Fruit fly (Drosophila melanogaster) whole organism, prepupa: ENCODE measurements around the gene frc.

Source experiments
- Blimp-1 ChIP-seq: fragments of 200-800 bp; sonication (Bioruptor generic); optimal IDR thresholded peaks from 3 replicates; lab custom pipeline; 2017; ENCODE audit warnings: missing biosample characterization, missing genetic modification characterization, mild to moderate bottlenecking, moderate library complexity, missing genetic modification reagents
- CG10631 ChIP-seq: fragments of 200-800 bp; sonication (Bioruptor generic); optimal IDR thresholded peaks from 2 replicates; lab custom pipeline; 2016; ENCODE audit warnings: missing biosample characterization, missing genetic modification characterization
- CG10669 ChIP-seq: fragments of 200-800 bp; sonication (Bioruptor generic); optimal IDR thresholded peaks from 3 replicates; lab custom pipeline; 2018; ENCODE audit warnings: missing biosample characterization, mild to moderate bottlenecking, missing genetic modification characterization, moderate library complexity
- CG11294 ChIP-seq: fragments of 200-800 bp; sonication (Bioruptor generic); IDR thresholded peaks from 2 replicates; pipeline ENCODE4 v1.3.6; 2022; ENCODE audit warnings: missing biosample characterization, missing genetic modification characterization
- CG11902 ChIP-seq: fragments of 200-800 bp; sonication (Bioruptor generic); optimal IDR thresholded peaks from 3 replicates; lab custom pipeline; 2016; ENCODE audit warnings: missing biosample characterization, missing genetic modification characterization
- CG15336 ChIP-seq: fragments of 200-800 bp; sonication (Bioruptor generic); IDR thresholded peaks from 2 replicates; pipeline ENCODE4 v1.3.6; 2022; ENCODE audit warnings: missing biosample characterization, missing genetic modification characterization
- CG1621 ChIP-seq: fragments of 200-800 bp; sonication (Bioruptor generic); optimal IDR thresholded peaks from 3 replicates; lab custom pipeline; 2018; ENCODE audit warnings: missing biosample characterization, mild to moderate bottlenecking, missing genetic modification characterization
- CG16779 ChIP-seq: fragments of 200-800 bp; sonication (Bioruptor generic); optimal IDR thresholded peaks from 3 replicates; lab custom pipeline; 2017; ENCODE audit warnings: missing biosample characterization, mild to moderate bottlenecking, missing genetic modification characterization
- CG31627 ChIP-seq: fragments of 200-800 bp; sonication (Bioruptor generic); optimal IDR thresholded peaks from 3 replicates; lab custom pipeline; 2016; ENCODE audit warnings: missing biosample characterization, missing genetic modification characterization
- CG32006 ChIP-seq: fragments of 200-800 bp; sonication (Bioruptor generic); optimal IDR thresholded peaks from 3 replicates; lab custom pipeline; 2017; ENCODE audit warnings: missing biosample characterization, mild to moderate bottlenecking, missing genetic modification characterization
- CG34406 ChIP-seq: fragments of 200-800 bp; sonication (Bioruptor generic); optimal IDR thresholded peaks from 3 replicates; lab custom pipeline; 2016; ENCODE audit warnings: missing biosample characterization, missing genetic modification characterization
- CG3919 ChIP-seq: fragments of 200-800 bp; sonication (Bioruptor generic); optimal IDR thresholded peaks from 3 replicates; lab custom pipeline; 2016; ENCODE audit warnings: missing biosample characterization, missing genetic modification characterization
- CG4318 ChIP-seq: fragments of 200-800 bp; sonication (Bioruptor generic); optimal IDR thresholded peaks from 3 replicates; lab custom pipeline; 2017; ENCODE audit warnings: missing biosample characterization, mild to moderate bottlenecking, missing genetic modification characterization
- CG6163 ChIP-seq: fragments of 200-800 bp; sonication (Bioruptor generic); IDR thresholded peaks from 3 replicates; pipeline ENCODE4 v1.3.6; 2022; ENCODE audit warnings: missing biosample characterization, missing genetic modification characterization
- CG6792 ChIP-seq: fragments of 200-800 bp; sonication (Bioruptor generic); optimal IDR thresholded peaks from 3 replicates; lab custom pipeline; 2016; ENCODE audit warnings: missing biosample characterization, missing genetic modification characterization
- CG6854 ChIP-seq: fragments of 200-800 bp; sonication (Bioruptor generic); optimal IDR thresholded peaks from 2 replicates; lab custom pipeline; 2017; ENCODE audit warnings: missing biosample characterization, mild to moderate bottlenecking, missing genetic modification characterization
- CG8119 ChIP-seq: fragments of 200-800 bp; sonication (Bioruptor generic); IDR thresholded peaks from 3 replicates; pipeline ENCODE4 v1.3.6; 2022; ENCODE audit warnings: missing biosample characterization, missing genetic modification characterization
- CG8319 ChIP-seq: fragments of 200-800 bp; sonication (Bioruptor generic); optimal IDR thresholded peaks from 3 replicates; lab custom pipeline; 2016; ENCODE audit warnings: missing biosample characterization, missing genetic modification characterization
- CG8632 ChIP-seq: fragments of 200-800 bp; sonication (Bioruptor generic); optimal IDR thresholded peaks from 3 replicates; lab custom pipeline; 2016; ENCODE audit warnings: missing biosample characterization, missing genetic modification characterization
- CG9139 ChIP-seq: fragments of 200-800 bp; sonication (Bioruptor generic); optimal IDR thresholded peaks from 3 replicates; lab custom pipeline; 2017; ENCODE audit warnings: missing biosample characterization, mild to moderate bottlenecking, missing genetic modification characterization
- Eip75B ChIP-seq: fragments of 200-800 bp; sonication (Bioruptor generic); optimal IDR thresholded peaks from 3 replicates; lab custom pipeline; 2016; ENCODE audit warnings: missing biosample characterization, missing genetic modification characterization
- Eip78C ChIP-seq: fragments of 200-800 bp; sonication (Bioruptor generic); peaks from one replicate; lab custom pipeline; 2016; ENCODE audit warnings: missing biosample characterization, missing genetic modification characterization
- Ets21C ChIP-seq: fragments of 200-800 bp; sonication (Bioruptor generic); optimal IDR thresholded peaks from 3 replicates; lab custom pipeline; 2016; ENCODE audit warnings: missing biosample characterization, missing genetic modification characterization
- Ets96B ChIP-seq: fragments of 200-800 bp; optimal IDR thresholded peaks from 2 replicates; lab custom pipeline; 2019; ENCODE audit warnings: missing biosample characterization, mild to moderate bottlenecking, missing genetic modification characterization, moderate library complexity
- Gug ChIP-seq: fragments of 200-800 bp; sonication (Bioruptor generic); IDR thresholded peaks from 2 replicates; pipeline ENCODE4 v1.3.6; 2022; ENCODE audit warnings: missing biosample characterization, missing genetic modification characterization
- Hr38 ChIP-seq: sonication (Bioruptor generic); optimal IDR thresholded peaks from 2 replicates; lab custom pipeline; 2016; ENCODE audit warnings: missing biosample characterization, missing genetic modification characterization
- Hr39 ChIP-seq: fragments of 200-800 bp; sonication (Bioruptor generic); optimal IDR thresholded peaks from 2 replicates; lab custom pipeline; 2016; ENCODE audit warnings: missing biosample characterization, missing genetic modification characterization
- Hr4 ChIP-seq: fragments of 200-800 bp; sonication (Bioruptor generic); optimal IDR thresholded peaks from 3 replicates; lab custom pipeline; 2016; ENCODE audit warnings: missing biosample characterization, missing genetic modification characterization
- Lpt ChIP-seq: fragments of 200-800 bp; sonication (Bioruptor generic); optimal IDR thresholded peaks from 3 replicates; lab custom pipeline; 2016; ENCODE audit warnings: missing biosample characterization, missing genetic modification characterization
- OdsH ChIP-seq: fragments of 200-800 bp; sonication (Bioruptor generic); optimal IDR thresholded peaks from 3 replicates; lab custom pipeline; 2016; ENCODE audit warnings: missing biosample characterization, missing genetic modification characterization
- Sox102F ChIP-seq: fragments of 200-800 bp; sonication (Bioruptor generic); optimal IDR thresholded peaks from 2 replicates; lab custom pipeline; 2016; ENCODE audit warnings: missing biosample characterization, mild to moderate bottlenecking, missing genetic modification characterization
- Sox15 ChIP-seq: fragments of 200-800 bp; sonication (Bioruptor generic); optimal IDR thresholded peaks from 3 replicates; lab custom pipeline; 2016; ENCODE audit warnings: missing biosample characterization, missing genetic modification characterization
- achi ChIP-seq: fragments of 200-800 bp; sonication (Bioruptor generic); optimal IDR thresholded peaks from 3 replicates; lab custom pipeline; 2016; ENCODE audit warnings: missing biosample characterization, missing genetic modification characterization
- acj6 ChIP-seq: fragments of 200-800 bp; sonication (Bioruptor generic); optimal IDR thresholded peaks from 3 replicates; lab custom pipeline; 2016; ENCODE audit warnings: missing biosample characterization, missing genetic modification characterization
- dsx ChIP-seq: fragments of 200-800 bp; optimal IDR thresholded peaks from 3 replicates; lab custom pipeline; 2019; ENCODE audit warnings: missing biosample characterization, mild to moderate bottlenecking, missing genetic modification characterization, moderate library complexity; ENCODE audit not compliant: poor library complexity, severe bottlenecking
- eg ChIP-seq: fragments of 200-800 bp; sonication (Bioruptor generic); IDR thresholded peaks from 3 replicates; pipeline ENCODE4 v1.3.6; 2022; ENCODE audit warnings: missing biosample characterization, missing genetic modification characterization
- fd59A ChIP-seq: fragments of 200-800 bp; sonication (Bioruptor generic); optimal IDR thresholded peaks from 2 replicates; lab custom pipeline; 2017; ENCODE audit warnings: missing biosample characterization, mild to moderate bottlenecking, missing genetic modification characterization, missing genetic modification reagents
- fd85E ChIP-seq: fragments of 200-800 bp; sonication (Bioruptor generic); optimal IDR thresholded peaks from 3 replicates; lab custom pipeline; 2016; ENCODE audit warnings: missing biosample characterization, missing genetic modification characterization
- fkh ChIP-seq: fragments of 200-800 bp; sonication (Bioruptor generic); optimal IDR thresholded peaks from 3 replicates; lab custom pipeline; 2017; ENCODE audit warnings: missing biosample characterization, mild to moderate bottlenecking, missing genetic modification characterization, moderate library complexity
- net ChIP-seq: fragments of 200-800 bp; sonication (Bioruptor generic); optimal IDR thresholded peaks from 3 replicates; lab custom pipeline; 2016; ENCODE audit warnings: missing biosample characterization, missing genetic modification characterization
- pdm3 ChIP-seq: fragments of 200-800 bp; sonication (Bioruptor generic); optimal IDR thresholded peaks from 3 replicates; lab custom pipeline; 2016; ENCODE audit warnings: missing biosample characterization, missing genetic modification characterization
- ss ChIP-seq, 2 experiments: fragments of 200-800 bp; sonication (Bioruptor generic); optimal IDR thresholded peaks; 2 replicates in 1 of 2; 3 replicates in 1 of 2; lab custom pipeline; 2017 to 2018; ENCODE audit warnings: mild to moderate bottlenecking in 2 of 2, missing biosample characterization in 2 of 2, missing genetic modification characterization in 2 of 2, moderate library complexity in 1 of 2
- svp ChIP-seq: fragments of 200-800 bp; sonication (Bioruptor generic); peaks from one replicate; lab custom pipeline; 2016; ENCODE audit warnings: missing biosample characterization, missing genetic modification characterization
- topi ChIP-seq: fragments of 200-800 bp; sonication (Bioruptor generic); optimal IDR thresholded peaks from 3 replicates; lab custom pipeline; 2016; ENCODE audit warnings: missing biosample characterization, missing genetic modification characterization

The frc gene

DNA sequence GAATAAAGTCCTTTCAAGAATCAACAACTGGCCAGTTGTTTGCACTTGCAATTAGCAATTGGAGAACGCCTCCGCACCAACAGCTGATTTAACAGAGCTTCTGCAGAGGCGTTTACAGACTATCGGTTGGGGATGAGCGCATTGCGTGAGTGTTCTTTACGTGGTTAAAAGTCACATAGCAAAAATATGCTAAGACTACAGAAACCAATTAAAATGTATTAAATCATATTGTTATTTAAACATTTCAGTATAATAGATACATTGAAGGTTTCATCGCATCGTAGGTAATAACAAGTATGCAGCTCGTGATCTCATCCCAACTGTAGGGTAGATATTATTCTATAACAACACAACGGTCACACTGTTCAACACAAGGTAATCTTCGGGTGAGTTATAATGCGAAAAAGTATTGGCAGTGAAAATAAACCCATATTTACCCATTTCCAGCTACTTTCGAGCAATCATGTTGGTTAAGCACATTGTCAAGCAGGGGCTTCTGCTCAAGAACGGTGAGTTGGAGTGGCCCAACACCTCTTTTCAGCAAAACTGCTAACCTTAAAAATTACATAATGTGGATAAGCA, 7.8 kb downstream of the frc start, which contains the start of the genes Sec3 and COX7B (continued):
- TF ChIP-seq CG1621 (tag; lab: Kevin White, UChicago) (no peak), Hr38 (no peak), eg (GFP tag; lab: Robert Waterston, UW) (no peak; the same call in 2 of the 3 replicates), Sox15 (no peak), OdsH (GFP tag; lab: Kevin White, UChicago) (peak; percentile 70), CG16779 (tag; lab: Kevin White, UChicago) (no peak), Ets21C (GFP tag; lab: Kevin White, UChicago) (peak; percentile 63), CG6163 (0 out of 3 replicates have a peak, but pooled peaks have one; percentile 29), CG6792 (GFP tag; lab: Kevin White, UChicago) (peak; percentile 6)

DNA sequence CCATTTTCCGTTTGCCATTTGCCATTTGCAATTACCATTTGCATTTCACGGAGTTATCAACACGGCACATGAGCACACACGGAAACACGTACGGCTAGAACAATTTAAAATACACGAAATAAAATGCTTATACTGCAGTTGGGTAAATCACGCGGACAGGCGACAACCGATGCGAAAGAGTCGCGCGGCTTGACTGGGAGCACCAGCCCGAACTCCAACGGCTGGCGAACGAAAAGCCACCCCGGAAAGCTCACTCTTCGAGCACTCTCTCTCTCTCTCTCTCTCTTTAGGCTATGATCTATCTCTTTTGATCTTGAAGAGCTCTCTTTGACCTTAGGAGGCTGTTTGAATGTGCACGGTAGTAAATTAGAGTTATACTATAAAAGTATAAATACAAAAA, 11.7 kb downstream of the frc start, which contains the start of gene blot:
Gene blot, minus strand, starts transcription at position 196 of the 400 bp plus-strand sequence.
- TF ChIP-seq ss (GFP tag; optimal IDR thresholded peaks at IDR 0.05; lab: Kevin White, UChicago): peak; percentile 28 to 36
- TF ChIP-seq CG1621 (tag; lab: Kevin White, UChicago): peak; percentile 36
- no peak for TF ChIP-seq CG11294 (GFP tag; lab: Robert Waterston, UW)
- peak; percentile 2 for TF ChIP-seq net (GFP tag; lab: Kevin White, UChicago)
- no peak for TF ChIP-seq dsx (GFP tag; lab: Kevin White, UChicago)
- TF ChIP-seq CG6163: peak; percentile 23; the same call in 2 of the 3 replicates
- peak; percentile 92 for TF ChIP-seq svp (GFP tag; lab: Kevin White, UChicago)
- TF ChIP-seq CG3919: peak; percentile 45
- TF ChIP-seq CG15336 (GFP tag; lab: Robert Waterston, UW): peak; percentile 38; the same call in 1 of the 2 replicates
- TF ChIP-seq CG6854 (GFP tag; lab: Kevin White, UChicago): no peak
- TF ChIP-seq Sox102F (GFP tag; lab: Kevin White, UChicago): peak; percentile 26
- 0 out of 3 replicates have a peak, but pooled peaks have one; percentile 30 for TF ChIP-seq CG8119

dm6 chr3L:17420610-17421194, 12.3 kb downstream of the frc start:
- TF ChIP-seq Lpt (GFP tag; lab: Kevin White, UChicago) (peak; percentile 14), CG32006 (peak; percentile 68), eg (GFP tag; lab: Robert Waterston, UW) (0 out of 3 replicates have a peak, but pooled peaks have one; percentile 13), CG1621 (tag; lab: Kevin White, UChicago) (peak; percentile 48), CG8119 (peak; percentile 33; the same call in 1 of the 3 replicates), Blimp-1 (GFP tag; lab: Kevin White, UChicago) (peak; percentile 34), Hr4 (GFP tag; lab: Kevin White, UChicago) (peak; percentile 57), Hr39 (GFP tag; lab: Kevin White, UChicago) (peak; percentile 82), CG8632 (peak; percentile 84), CG6854 (GFP tag; lab: Kevin White, UChicago) (peak; percentile 22), CG11902 (GFP tag; lab: Kevin White, UChicago) (peak; percentile 71), CG31627 (GFP tag; lab: Kevin White, UChicago) (peak; percentile 82), Gug (GFP tag; lab: Robert Waterston, UW) (no peak), Sox102F (GFP tag; lab: Kevin White, UChicago) (peak; percentile 82), Ets96B (tag; lab: Kevin White, UChicago) (peak; percentile 85), CG34406 (GFP tag; lab: Kevin White, UChicago) (peak; percentile 84), CG10669 (GFP tag; lab: Kevin White, UChicago) (peak; percentile 75), fd59A (GFP tag; lab: Kevin White, UChicago) (peak; percentile 83), fkh (GFP tag; lab: Kevin White, UChicago) (no peak), fd85E (GFP tag; lab: Kevin White, UChicago) (peak; percentile 28), CG8319 (GFP tag; lab: Kevin White, UChicago) (peak; percentile 75), net (GFP tag; lab: Kevin White, UChicago) (peak; percentile 61), CG10631 (peak; percentile 83), pdm3 (GFP tag; lab: Kevin White, UChicago) (peak; percentile 85), CG6163 (no peak; the same call in 1 of the 3 replicates), achi (GFP tag; lab: Kevin White, UChicago) (peak; percentile 84), CG4318 (peak; percentile 50), Eip75B (GFP tag; lab: Kevin White, UChicago) (peak; percentile 82), Eip78C (GFP tag; lab: Kevin White, UChicago) (peak; percentile 98), topi (peak; percentile 88), CG9139 (peak; percentile 58), acj6 (GFP tag; lab: Kevin White, UChicago) (peak; percentile 84), OdsH (GFP tag; lab: Kevin White, UChicago) (peak; percentile 79), Hr38 (no peak), CG15336 (GFP tag; lab: Robert Waterston, UW) (peak; percentile 58; the same call in 1 of the 2 replicates), ss (GFP tag; optimal IDR thresholded peaks at IDR 0.05; lab: Kevin White, UChicago) (peak; percentile 65 to 87)
